Worm (Caenorhabditis elegans) whole organism, L1 larva: ENCODE data around the gene wrt-3.
A peak's percentile ranks its signal among the peaks of the same experiment; 100 is the strongest.

Experiments
- C16A3.4 ChIP-seq: fragments of 150-350 bp; optimal IDR thresholded peaks from 2 replicates; lab custom pipeline; 2014; ENCODE audit warnings: missing biosample characterization, missing genetic modification characterization
- Y116A8C.19 ChIP-seq: sonication (generic microtip); optimal IDR thresholded peaks from 2 replicates; lab custom pipeline; 2016; ENCODE audit warnings: missing compliant biosample characterization, missing genetic modification characterization, borderline replicate concordance
- alr-1 ChIP-seq: fragments of 200-800 bp; sonication (Bioruptor generic); optimal IDR thresholded peaks from 2 replicates; lab custom pipeline; 2018; ENCODE audit warnings: borderline replicate concordance, mild to moderate bottlenecking, missing genetic modification characterization, missing compliant biosample characterization
- aly-2 ChIP-seq: fragments of 150-350 bp; optimal IDR thresholded peaks from 2 replicates; lab custom pipeline; 2014; ENCODE audit warnings: missing biosample characterization, missing genetic modification characterization
- ama-1 ChIP-seq: fragments of 150-350 bp; optimal IDR thresholded peaks from 2 replicates; lab custom pipeline; 2014
- ceh-63 ChIP-seq: fragments of 200-800 bp; sonication (Bioruptor generic); optimal IDR thresholded peaks from 2 replicates; lab custom pipeline; 2018; ENCODE audit warnings: mild to moderate bottlenecking, missing genetic modification characterization, missing compliant biosample characterization
- ceh-82 ChIP-seq, 3 experiments: fragments of 150-350 bp in 1 of 3; sonication (generic microtip) in 2 of 3; optimal IDR thresholded peaks; 2 replicates each; lab custom pipeline; 2014 to 2017; ENCODE audit warnings: missing biosample characterization in 3 of 3, missing genetic modification characterization in 3 of 3
- ces-1 ChIP-seq: fragments of 150-350 bp; optimal IDR thresholded peaks from 2 replicates; lab custom pipeline; 2014; ENCODE audit warnings: missing biosample characterization, missing genetic modification reagents, missing genetic modification characterization
- efl-1 ChIP-seq, 4 experiments: fragments of 150-350 bp; optimal IDR thresholded peaks in 3 of 4; peaks in 1 of 4; 1 replicate in 1 of 4; 2 replicates in 3 of 4; lab custom pipeline; 2014; ENCODE audit warnings: missing biosample characterization in 2 of 4, missing genetic modification characterization in 2 of 4, missing genetic modification reagents in 2 of 4
- egl-13 ChIP-seq: sonication (generic microtip); optimal IDR thresholded peaks from 2 replicates; lab custom pipeline; 2016; ENCODE audit warnings: missing genotype, missing genetic modification reagents, missing genetic modification characterization, missing compliant biosample characterization
- elt-2 ChIP-seq: sonication (generic microtip); optimal IDR thresholded peaks from 2 replicates; lab custom pipeline; 2016; ENCODE audit warnings: missing genetic modification characterization, mild to moderate bottlenecking, inconsistent platforms, missing compliant biosample characterization, missing genetic modification reagents
- elt-3 ChIP-seq, 6 experiments: fragments of 150-350 bp in 1 of 6; sonication (generic microtip); optimal IDR thresholded peaks; 2 replicates each; lab custom pipeline; 2017 to 2018; ENCODE audit warnings: missing biosample characterization in 6 of 6, missing genetic modification characterization in 6 of 6, inconsistent platforms in 1 of 6
- grh-1 ChIP-seq: fragments of 200-800 bp; sonication (Bioruptor generic); IDR thresholded peaks from 2 replicates; pipeline ENCODE4 v1.3.6; 2022; ENCODE audit warnings: missing genetic modification reagents, missing genetic modification characterization, missing compliant biosample characterization
- isw-1 ChIP-seq: fragments of 200-800 bp; sonication (Bioruptor generic); IDR thresholded peaks from 2 replicates; pipeline ENCODE4 v1.3.6; 2022; ENCODE audit warnings: missing genetic modification characterization, missing compliant biosample characterization
- jun-1 ChIP-seq: fragments of 150-350 bp; optimal IDR thresholded peaks from 2 replicates; lab custom pipeline; 2014; ENCODE audit warnings: missing biosample characterization, missing genetic modification reagents, missing genetic modification characterization
- lin-13 ChIP-seq: fragments of 150-350 bp; optimal IDR thresholded peaks from 2 replicates; lab custom pipeline; 2014; ENCODE audit warnings: missing biosample characterization, missing genetic modification reagents, missing genetic modification characterization
- lin-35 ChIP-seq, 2 experiments: fragments of 150-350 bp; optimal IDR thresholded peaks; 2 replicates each; lab custom pipeline; 2014; ENCODE audit warnings: missing biosample characterization in 2 of 2, missing genetic modification characterization in 2 of 2, missing genetic modification reagents in 2 of 2
- mdl-1 ChIP-seq, 2 experiments: fragments of 150-350 bp; optimal IDR thresholded peaks; 2 replicates each; lab custom pipeline; 2014 to 2017; ENCODE audit warnings: missing biosample characterization in 2 of 2, missing genetic modification characterization in 2 of 2, inconsistent platforms in 1 of 2
- nhr-11 ChIP-seq: fragments of 150-350 bp; optimal IDR thresholded peaks from 2 replicates; lab custom pipeline; 2014; ENCODE audit warnings: missing biosample characterization, missing genetic modification characterization
- nhr-20 ChIP-seq: sonication (generic microtip); optimal IDR thresholded peaks from 2 replicates; lab custom pipeline; 2016; ENCODE audit warnings: mild to moderate bottlenecking, missing genetic modification characterization, missing compliant biosample characterization
- nhr-237 ChIP-seq: fragments of 150-350 bp; optimal IDR thresholded peaks from 2 replicates; lab custom pipeline; 2014; ENCODE audit warnings: missing biosample characterization, missing genetic modification characterization
- nhr-47 ChIP-seq: sonication (generic microtip); optimal IDR thresholded peaks from 2 replicates; lab custom pipeline; 2016; ENCODE audit warnings: mild to moderate bottlenecking, missing genetic modification characterization, moderate library complexity, missing compliant biosample characterization
- nhr-71 ChIP-seq: sonication (generic microtip); optimal IDR thresholded peaks from 2 replicates; lab custom pipeline; 2016; ENCODE audit warnings: mild to moderate bottlenecking, missing genetic modification characterization, moderate library complexity, missing compliant biosample characterization
- nhr-84 ChIP-seq: sonication (generic microtip); optimal IDR thresholded peaks from 2 replicates; lab custom pipeline; 2017; ENCODE audit warnings: missing biosample characterization, missing genetic modification characterization
- nhr-85 ChIP-seq: sonication (generic microtip); peaks from one replicate; lab custom pipeline; 2016; ENCODE audit warnings: missing genetic modification characterization, inconsistent platforms, missing compliant biosample characterization
- nhr-90 ChIP-seq: sonication (generic microtip); optimal IDR thresholded peaks from 2 replicates; lab custom pipeline; 2016; ENCODE audit warnings: mild to moderate bottlenecking, missing genetic modification characterization, missing compliant biosample characterization; ENCODE audit not compliant: poor library complexity
- pag-3 ChIP-seq: sonication (generic microtip); optimal IDR thresholded peaks from 2 replicates; lab custom pipeline; 2017; ENCODE audit warnings: missing genetic modification characterization, mild to moderate bottlenecking, missing compliant biosample characterization, antibody characterized with exemption, borderline replicate concordance; ENCODE audit not compliant: insufficient read depth
- rnt-1 ChIP-seq: sonication (generic microtip); optimal IDR thresholded peaks from 2 replicates; lab custom pipeline; 2016; ENCODE audit warnings: mild to moderate bottlenecking, missing genetic modification characterization, moderate library complexity, missing compliant biosample characterization
- snpc-4 ChIP-seq: fragments of 150-350 bp; optimal IDR thresholded peaks from 2 replicates; lab custom pipeline; 2014; ENCODE audit warnings: missing biosample characterization, missing genetic modification characterization
- snu-23 ChIP-seq: sonication (generic microtip); optimal IDR thresholded peaks from 2 replicates; lab custom pipeline; 2016; ENCODE audit warnings: missing genetic modification characterization, missing compliant biosample characterization
- tbx-2 ChIP-seq: sonication (generic microtip); optimal IDR thresholded peaks from 2 replicates; lab custom pipeline; 2016; ENCODE audit warnings: missing genetic modification characterization, missing compliant biosample characterization
- tlp-1 ChIP-seq: fragments of 150-350 bp; optimal IDR thresholded peaks from 2 replicates; lab custom pipeline; 2014; ENCODE audit warnings: missing biosample characterization, missing genetic modification characterization
- unc-30 ChIP-seq: sonication (generic microtip); optimal IDR thresholded peaks from 2 replicates; lab custom pipeline; 2017; ENCODE audit warnings: missing biosample characterization, missing genetic modification characterization
- vab-15 ChIP-seq: sonication (generic microtip); optimal IDR thresholded peaks from 2 replicates; lab custom pipeline; 2017; ENCODE audit warnings: missing genotype, mild to moderate bottlenecking, missing genetic modification characterization, missing compliant biosample characterization
- xbp-1 ChIP-seq: sonication (generic microtip); optimal IDR thresholded peaks from 2 replicates; lab custom pipeline; 2016; ENCODE audit warnings: missing genetic modification characterization, missing compliant biosample characterization

The wrt-3 gene

DNA sequence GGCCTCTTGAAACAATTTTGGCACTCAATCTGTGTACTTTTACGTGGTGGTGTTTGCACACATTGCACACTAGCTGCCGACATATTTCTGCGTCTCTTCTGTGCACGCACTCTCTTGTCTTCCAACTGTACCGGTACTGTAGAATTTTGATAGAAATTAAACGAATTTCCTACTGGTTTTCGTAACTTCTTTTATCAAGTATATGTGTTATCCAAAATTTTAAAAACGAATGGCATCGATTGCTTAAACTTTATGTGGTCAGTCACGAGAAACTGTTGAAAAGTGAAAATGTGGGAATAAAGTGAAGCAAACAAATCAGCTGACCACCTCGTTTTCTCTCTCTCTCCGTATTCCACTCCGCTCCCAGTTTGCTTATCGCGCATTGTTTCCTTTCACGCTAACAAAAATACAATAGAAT is 36.1 kb upstream of the wrt-3 start (continued):
- TF ChIP-seq jun-1 (tag; lab: Kevin White, UChicago) (peak; percentile 35), aly-2 (no peak), nhr-85 (tag; lab: Kevin White, UChicago) (peak; percentile 79), xbp-1 (tag; lab: Kevin White, UChicago) (peak; percentile 34), nhr-71 (tag; lab: Kevin White, UChicago) (peak; percentile 60), lin-13 (GFP tag; lab: Kevin White, UChicago) (no peak), elt-2 (tag; lab: Kevin White, UChicago) (peak; percentile 77), efl-1 (optimal IDR thresholded peaks at IDR 0.05; lab: Kevin White, UChicago) (peak; percentile 49 to 59), efl-1 (GFP tag; optimal IDR thresholded peaks at IDR 0.05 in 1 of 2; lab: Kevin White, UChicago) (peak; percentile 51 to 95), C16A3.4 (tag; lab: Kevin White, UChicago) (peak; percentile 41), isw-1 (GFP tag; lab: Robert Waterston, UW) (peak; percentile 18; the same call in 1 of the 2 replicates), tbx-2 (tag; lab: Kevin White, UChicago) (peak; percentile 15), tlp-1 (tag; lab: Kevin White, UChicago) (no peak), pag-3 (no peak), nhr-11 (tag; lab: Kevin White, UChicago) (no peak), lin-35 (GFP tag; optimal IDR thresholded peaks at IDR 0.05; lab: Kevin White, UChicago) (peak; percentile 33 to 71), ceh-63 (no peak), egl-13 (no peak), ama-1 (lab: Kevin White, UChicago) (peak; percentile 49), snpc-4 (tag; lab: Kevin White, UChicago) (peak; percentile 89), ces-1 (no peak), ceh-82 (tag; optimal IDR thresholded peaks at IDR 0.05; lab: Kevin White, UChicago) (no peak), nhr-20 (tag; lab: Kevin White, UChicago) (peak; percentile 77), vab-15 (tag; lab: Kevin White, UChicago) (no peak), Y116A8C.19 (tag; lab: Kevin White, UChicago) (no peak), mdl-1 (tag; optimal IDR thresholded peaks at IDR 0.05; lab: Kevin White, UChicago) (peak in 1 of 2 experiments; percentile 72), nhr-90 (tag; lab: Kevin White, UChicago) (peak; percentile 45), nhr-237 (tag; lab: Kevin White, UChicago) (no peak), rnt-1 (tag; lab: Kevin White, UChicago) (peak; percentile 33), grh-1 (GFP tag; lab: Robert Waterston, UW) (peak; percentile 41; the same call in 1 of the 2 replicates), elt-3 (tag; optimal IDR thresholded peaks at IDR 0.05; lab: Kevin White, UChicago) (peak in 1 of 6 experiments; percentile 51), nhr-47 (tag; lab: Kevin White, UChicago) (peak; percentile 40), snu-23 (GFP tag; lab: Kevin White, UChicago) (peak; percentile 57)

DNA sequence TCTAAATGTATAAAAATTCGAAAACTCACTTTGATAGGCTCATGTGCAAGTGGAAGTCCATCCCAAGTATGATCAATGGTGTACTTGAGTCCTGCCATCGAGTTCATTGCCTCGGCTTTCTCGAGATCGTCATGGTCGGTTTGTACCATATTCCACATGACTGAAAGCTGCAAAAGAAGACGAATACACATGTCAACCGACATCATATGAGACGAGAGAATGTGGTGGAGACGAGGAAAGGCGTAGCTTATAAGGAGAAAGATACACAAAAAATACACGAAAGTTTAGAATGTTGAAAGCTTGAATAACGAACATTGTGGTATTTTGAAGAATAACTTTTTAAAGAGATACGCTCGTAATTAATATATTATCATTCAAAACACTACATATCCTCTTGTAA is 35.6 kb upstream of the wrt-3 start, which contains the start of gene C33A12.3:
C33A12.3 (minus strand) TSS at position 167 of the 400 bp plus-strand sequence.
- no peak for TF ChIP-seq xbp-1 (tag; lab: Kevin White, UChicago)
- peak in 1 of 2 experiments; percentile 8 for TF ChIP-seq lin-35 (GFP tag; optimal IDR thresholded peaks at IDR 0.05; lab: Kevin White, UChicago)
- TF ChIP-seq alr-1 (tag; lab: Kevin White, UChicago): peak; percentile 51
- no peak for TF ChIP-seq efl-1 (optimal IDR thresholded peaks at IDR 0.05; lab: Kevin White, UChicago)
- TF ChIP-seq efl-1 (GFP tag; optimal IDR thresholded peaks at IDR 0.05 in 1 of 2; lab: Kevin White, UChicago): peak in 1 of 2 experiments; percentile 88
- TF ChIP-seq nhr-84 (tag; lab: Kevin White, UChicago): no peak

DNA sequence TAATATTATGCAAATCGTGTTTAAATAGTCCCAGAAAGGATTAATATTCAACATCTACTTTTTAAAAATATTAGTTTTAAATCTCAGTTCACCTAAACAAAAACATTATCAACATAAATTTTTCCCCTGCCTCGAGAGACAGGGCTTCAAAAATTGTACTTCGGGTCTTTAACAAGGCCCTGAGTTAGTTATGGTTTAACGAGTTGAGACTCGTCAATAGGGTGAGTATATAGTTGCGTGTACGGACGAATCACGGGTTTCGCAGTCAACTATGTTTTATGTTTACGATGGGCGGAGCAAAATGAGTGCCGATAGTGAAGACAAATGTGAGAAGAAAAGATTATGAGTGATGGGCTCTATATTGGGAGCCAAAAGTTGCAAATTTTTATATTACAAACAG is 34.4 kb upstream of the wrt-3 start:
- TF ChIP-seq elt-2 (tag; lab: Kevin White, UChicago): peak; percentile 55
- peak; percentile 15 for TF ChIP-seq rnt-1 (tag; lab: Kevin White, UChicago)
- peak in 2 of 3 experiments; percentile 3 to 14 for TF ChIP-seq ceh-82 (tag; optimal IDR thresholded peaks at IDR 0.05; lab: Kevin White, UChicago)
- no peak for TF ChIP-seq efl-1 (optimal IDR thresholded peaks at IDR 0.05; lab: Kevin White, UChicago)
- TF ChIP-seq efl-1 (GFP tag; optimal IDR thresholded peaks at IDR 0.05 in 1 of 2; lab: Kevin White, UChicago): peak in 1 of 2 experiments; percentile 79
- TF ChIP-seq unc-30: no peak
- TF ChIP-seq Y116A8C.19 (tag; lab: Kevin White, UChicago): no peak
